Fruit fly (Drosophila melanogaster) whole organism, embryonic: Measurements from ENCODE around the gene Tsp96F.
A peak's percentile ranks its signal among the peaks of the same experiment; 100 is the strongest.

Source experiments
- Antp ChIP-seq: fragments of 200-800 bp; sonication (Bioruptor generic); optimal IDR thresholded peaks from 3 replicates; lab custom pipeline; 2016; ENCODE audit warnings: missing biosample characterization, missing genetic modification characterization
- Asciz ChIP-seq: fragments of 200-800 bp; sonication (Bioruptor generic); optimal IDR thresholded peaks from 2 replicates; lab custom pipeline; 2017; ENCODE audit warnings: missing biosample characterization, mild to moderate bottlenecking, missing genetic modification characterization, missing genetic modification reagents
- Awh ChIP-seq: fragments of 200-800 bp; sonication (Bioruptor generic); IDR thresholded peaks from 2 replicates; pipeline ENCODE4, ENCODE4 v1.3.6; 2022; ENCODE audit warnings: missing biosample characterization, missing genetic modification characterization
- CG10267 ChIP-seq: fragments of 200-800 bp; sonication (Bioruptor generic); optimal IDR thresholded peaks from 2 replicates; lab custom pipeline; 2018; ENCODE audit warnings: missing biosample characterization, mild to moderate bottlenecking, missing genetic modification characterization, moderate library complexity
- CG11504 ChIP-seq: fragments of 200-800 bp; sonication (Bioruptor generic); optimal IDR thresholded peaks from 3 replicates; lab custom pipeline; 2019; ENCODE audit warnings: missing biosample characterization, mild to moderate bottlenecking, missing genetic modification characterization, moderate library complexity
- CG11695 ChIP-seq: fragments of 200-800 bp; sonication (Bioruptor generic); IDR thresholded peaks from 3 replicates; pipeline ENCODE4 v1.3.6; 2022; ENCODE audit warnings: missing biosample characterization, missing genetic modification characterization
- CG11696 ChIP-seq: fragments of 200-800 bp; sonication (Bioruptor generic); IDR thresholded peaks from 2 replicates; pipeline ENCODE4 v1.3.6; 2022; ENCODE audit warnings: missing biosample characterization, missing genetic modification characterization
- CG12769 ChIP-seq: fragments of 200-800 bp; sonication (Bioruptor generic); optimal IDR thresholded peaks from 2 replicates; lab custom pipeline; 2019; ENCODE audit warnings: missing biosample characterization, mild to moderate bottlenecking, missing genetic modification characterization, moderate library complexity
- CG14710 ChIP-seq: fragments of 200-800 bp; sonication (Bioruptor generic); optimal IDR thresholded peaks from 3 replicates; lab custom pipeline; 2019; ENCODE audit warnings: missing biosample characterization, mild to moderate bottlenecking, missing genetic modification characterization, moderate library complexity
- CG15601 ChIP-seq: fragments of 200-800 bp; sonication (Bioruptor generic); optimal IDR thresholded peaks from 3 replicates; lab custom pipeline; 2019; ENCODE audit warnings: missing biosample characterization, mild to moderate bottlenecking, missing genetic modification characterization, moderate library complexity
- CG2199 ChIP-seq: fragments of 200-800 bp; sonication (Bioruptor generic); IDR thresholded peaks from 3 replicates; pipeline ENCODE4 v1.3.6; 2022; ENCODE audit warnings: missing biosample characterization, missing genetic modification characterization
- CG2202 ChIP-seq: fragments of 200-800 bp; sonication (Bioruptor generic); optimal IDR thresholded peaks from 2 replicates; lab custom pipeline; 2018; ENCODE audit warnings: missing biosample characterization, mild to moderate bottlenecking, missing genetic modification characterization
- CG30020 ChIP-seq: fragments of 200-800 bp; optimal IDR thresholded peaks from 2 replicates; lab custom pipeline; 2019; ENCODE audit warnings: missing biosample characterization, mild to moderate bottlenecking, missing genetic modification characterization, moderate library complexity
- CG31224 ChIP-seq: fragments of 200-800 bp; sonication (Bioruptor generic); IDR thresholded peaks from 2 replicates; pipeline ENCODE4 v1.3.6; 2022; ENCODE audit warnings: missing biosample characterization, missing genetic modification characterization
- CG32767 ChIP-seq: fragments of 200-800 bp; sonication (Bioruptor generic); IDR thresholded peaks from 2 replicates; pipeline ENCODE4 v1.3.6; 2022; ENCODE audit warnings: missing biosample characterization, missing genetic modification characterization
- CG33213 ChIP-seq: fragments of 200-800 bp; sonication (Bioruptor generic); optimal IDR thresholded peaks from 3 replicates; lab custom pipeline; 2016; ENCODE audit warnings: missing biosample characterization, missing genetic modification characterization
- CG4424 ChIP-seq: fragments of 200-800 bp; sonication (Bioruptor generic); optimal IDR thresholded peaks from 3 replicates; lab custom pipeline; 2016; ENCODE audit warnings: missing biosample characterization, missing genetic modification characterization
- CG6175 ChIP-seq: fragments of 200-800 bp; sonication (Bioruptor generic); IDR thresholded peaks from 3 replicates; pipeline ENCODE4 v1.3.6; 2022; ENCODE audit warnings: missing biosample characterization, missing genetic modification characterization
- CG8290 ChIP-seq, 3 experiments: fragments of 200-800 bp; sonication (Bioruptor generic); optimal IDR thresholded peaks; 2 replicates each; lab custom pipeline; 2016 to 2019; ENCODE audit warnings: missing biosample characterization in 3 of 3, missing genetic modification characterization in 3 of 3, mild to moderate bottlenecking in 2 of 3, moderate library complexity in 1 of 3
- CG8478 ChIP-seq: fragments of >200 bp; optimal IDR thresholded peaks from 2 replicates; lab custom pipeline; 2018
- CG9797 ChIP-seq: fragments of 200-800 bp; sonication (Bioruptor generic); optimal IDR thresholded peaks from 3 replicates; lab custom pipeline; 2018; ENCODE audit warnings: missing biosample characterization, mild to moderate bottlenecking, missing genetic modification characterization
- CG9817 ChIP-seq: fragments of 200-800 bp; sonication (Bioruptor generic); optimal IDR thresholded peaks from 2 replicates; lab custom pipeline; 2018; ENCODE audit warnings: missing biosample characterization, mild to moderate bottlenecking, missing genetic modification characterization, moderate library complexity
- CG9876 ChIP-seq: fragments of 200-800 bp; sonication (Bioruptor generic); optimal IDR thresholded peaks from 2 replicates; lab custom pipeline; 2016; ENCODE audit warnings: missing biosample characterization, missing genetic modification characterization
- Dek ChIP-seq: fragments of 200-800 bp; sonication (Bioruptor generic); optimal IDR thresholded peaks from 3 replicates; lab custom pipeline; 2019; ENCODE audit warnings: missing biosample characterization, mild to moderate bottlenecking, missing genetic modification characterization, moderate library complexity
- H15 ChIP-seq: fragments of 200-800 bp; sonication (Bioruptor generic); IDR thresholded peaks from 3 replicates; pipeline ENCODE4 v1.3.6; 2022; ENCODE audit warnings: missing biosample characterization, missing genetic modification characterization
- HHEX ChIP-seq: fragments of 200-800 bp; sonication (Bioruptor generic); optimal IDR thresholded peaks from 3 replicates; lab custom pipeline; 2017; ENCODE audit warnings: missing biosample characterization, mild to moderate bottlenecking, missing genetic modification characterization, missing genetic modification reagents
- MESR4 ChIP-seq: fragments of 200-800 bp; sonication (Bioruptor generic); optimal IDR thresholded peaks from 2 replicates; lab custom pipeline; 2018; ENCODE audit warnings: missing biosample characterization, mild to moderate bottlenecking, missing genetic modification characterization, moderate library complexity
- NC2α ChIP-seq: fragments of 200-800 bp; sonication (Bioruptor generic); optimal IDR thresholded peaks from 2 replicates; lab custom pipeline; 2016; ENCODE audit warnings: missing biosample characterization, missing genetic modification characterization
- PHDP ChIP-seq: fragments of 200-800 bp; sonication (Bioruptor generic); optimal IDR thresholded peaks from 3 replicates; lab custom pipeline; 2018; ENCODE audit warnings: missing biosample characterization, mild to moderate bottlenecking, missing genetic modification characterization, moderate library complexity
- Ptx1 ChIP-seq: fragments of 200-800 bp; sonication (Bioruptor generic); IDR thresholded peaks from 2 replicates; pipeline ENCODE4 v1.3.6; 2022; ENCODE audit warnings: missing biosample characterization, missing genetic modification characterization
- Trl ChIP-seq, 3 experiments: fragments of >200 bp in 2 of 3; fragments of 200-800 bp in 1 of 3; sonication (Bioruptor generic) in 1 of 3; optimal IDR thresholded peaks; 2 replicates in 1 of 3; 3 replicates in 2 of 3; lab custom pipeline; 2016 to 2017; ENCODE audit warnings: missing biosample characterization in 1 of 3, missing genetic modification characterization in 1 of 3
- bsh ChIP-seq, 2 experiments: fragments of 200-800 bp; sonication (Bioruptor generic); optimal IDR thresholded peaks; 2 replicates each; lab custom pipeline; 2017 to 2018; ENCODE audit warnings: mild to moderate bottlenecking in 2 of 2, missing biosample characterization in 2 of 2, missing genetic modification characterization in 2 of 2, moderate library complexity in 1 of 2
- cg ChIP-seq: fragments of 200-800 bp; sonication (Bioruptor generic); optimal IDR thresholded peaks from 3 replicates; lab custom pipeline; 2019; ENCODE audit warnings: missing biosample characterization, mild to moderate bottlenecking, missing genetic modification characterization, moderate library complexity
- chinmo ChIP-seq: fragments of 200-800 bp; sonication (Bioruptor generic); IDR thresholded peaks from 4 replicates; pipeline ENCODE4 v1.3.6; 2022; ENCODE audit warnings: missing biosample characterization, missing genetic modification characterization; ENCODE audit not compliant: partially characterized antibody
- crol ChIP-seq: fragments of 200-800 bp; sonication (Bioruptor generic); IDR thresholded peaks from 2 replicates; pipeline ENCODE4 v1.3.6; 2022; ENCODE audit warnings: missing biosample characterization, missing genetic modification characterization
- dan ChIP-seq: fragments of 200-800 bp; sonication (Bioruptor generic); IDR thresholded peaks from 2 replicates; pipeline ENCODE4 v1.3.6; 2022; ENCODE audit warnings: missing biosample characterization, missing genetic modification characterization
- hbn ChIP-seq: fragments of 200-800 bp; sonication (Bioruptor generic); IDR thresholded peaks from 2 replicates; pipeline ENCODE4 v1.3.6; 2022; ENCODE audit warnings: missing biosample characterization, missing genetic modification characterization; ENCODE audit not compliant: partially characterized antibody
- hkb ChIP-seq, 2 experiments: fragments of 200-800 bp in 1 of 2; fragments of >200 bp in 1 of 2; sonication (Bioruptor generic) in 1 of 2; IDR thresholded peaks in 1 of 2; optimal IDR thresholded peaks in 1 of 2; 2 replicates each; pipeline versions ENCODE4 v1.3.6 to Lab custom; 2017 to 2022; ENCODE audit warnings: missing biosample characterization in 1 of 2, missing genetic modification characterization in 1 of 2
- nom ChIP-seq: fragments of 200-800 bp; sonication (Bioruptor generic); optimal IDR thresholded peaks from 2 replicates; lab custom pipeline; 2017; ENCODE audit warnings: missing biosample characterization, missing genetic modification characterization, mild to moderate bottlenecking, moderate library complexity, missing genetic modification reagents
- pan ChIP-seq, 4 experiments: fragments of >200 bp in 3 of 4; fragments of 200-800 bp in 1 of 4; sonication (Bioruptor generic) in 1 of 4; optimal IDR thresholded peaks in 3 of 4; IDR thresholded peaks in 1 of 4; 2 replicates each; pipeline versions ENCODE4 v1.3.6 to Lab custom; 2017 to 2022; ENCODE audit warnings: missing biosample characterization in 2 of 4, missing genetic modification characterization in 2 of 4, mixed read lengths in 1 of 4
- run ChIP-seq: fragments of 200-800 bp; sonication (Bioruptor generic); optimal IDR thresholded peaks from 3 replicates; lab custom pipeline; 2018; ENCODE audit warnings: missing biosample characterization, mild to moderate bottlenecking, missing genetic modification characterization
- slou ChIP-seq: fragments of 200-800 bp; sonication (Bioruptor generic); optimal IDR thresholded peaks from 3 replicates; lab custom pipeline; 2016; ENCODE audit warnings: missing biosample characterization, missing genetic modification characterization
- stwl ChIP-seq: fragments of 200-800 bp; sonication (Bioruptor generic); optimal IDR thresholded peaks from 3 replicates; lab custom pipeline; 2018; ENCODE audit warnings: missing biosample characterization, mild to moderate bottlenecking, missing genetic modification characterization, moderate library complexity
- tna ChIP-seq: fragments of 200-800 bp; sonication (Bioruptor generic); IDR thresholded peaks from 2 replicates; pipeline ENCODE4 v1.3.6; 2022; ENCODE audit warnings: missing biosample characterization, missing genetic modification characterization; ENCODE audit not compliant: partially characterized antibody

Tsp96F gene

dm6 chr3R:25881915-25882314 is 688 bp upstream of the Tsp96F start, which contains the start of gene SppL (continued):
- TF ChIP-seq hkb (optimal IDR thresholded peaks at IDR 0.05; lab: Kevin White, UChicago) (no peak), hkb (GFP tag; IDR thresholded peaks at IDR 0.05; lab: Robert Waterston, UW) (0 out of 2 replicates have a peak, but pooled peaks have one; percentile 9), stwl (tag; lab: Kevin White, UChicago) (peak; percentile 67), tna (GFP tag; lab: Robert Waterston, UW) (peak; percentile 12; the same call in 1 of the 2 replicates), CG9876 (GFP tag; lab: Kevin White, UChicago) (no peak), CG9817 (tag; lab: Kevin White, UChicago) (no peak), CG9797 (GFP tag; lab: Kevin White, UChicago) (no peak), cg (GFP tag; lab: Kevin White, UChicago) (peak; percentile 41), NC2α (GFP tag; lab: Kevin White, UChicago) (no peak), CG33213 (GFP tag; lab: Kevin White, UChicago) (no peak), CG8478 (lab: Kevin White, UChicago) (no peak), chinmo (GFP tag; lab: Robert Waterston, UW) (peak; percentile 63; the same call in 1 of the 4 replicates), CG12769 (tag; lab: Kevin White, UChicago) (peak; percentile 3), CG30020 (peak; percentile 22), Awh (GFP tag; lab: Robert Waterston, UW) (no peak), MESR4 (GFP tag; lab: Kevin White, UChicago) (peak; percentile 79), CG32767 (GFP tag; lab: Robert Waterston, UW) (0 out of 2 replicates have a peak, but pooled peaks have one; percentile 29), CG6175 (GFP tag; lab: Robert Waterston, UW) (no peak), hbn (GFP tag; lab: Robert Waterston, UW) (no peak), CG2202 (tag; lab: Kevin White, UChicago) (peak; percentile 11), dan (no peak), crol (no peak)

- TF ChIP-seq Trl (optimal IDR thresholded peaks at IDR 0.05; lab: Kevin White, UChicago) (peak; percentile 43 to 54), Trl (GFP tag; optimal IDR thresholded peaks at IDR 0.05; lab: Kevin White, UChicago) (no peak), CG11696 (GFP tag; lab: Robert Waterston, UW) (0 out of 2 replicates have a peak, but pooled peaks have one; percentile 29), pan (optimal IDR thresholded peaks at IDR 0.05; lab: Kevin White, UChicago) (no peak), pan (GFP tag; optimal IDR thresholded peaks at IDR 0.05 in 1 of 2, IDR thresholded peaks at IDR 0.05 in 1 of 2) (no peak), CG11695 (GFP tag; lab: Robert Waterston, UW) (0 out of 3 replicates have a peak, but pooled peaks have one; percentile 41), CG14710 (tag; lab: Kevin White, UChicago) (peak; percentile 64), CG31224 (GFP tag; lab: Robert Waterston, UW) (no peak), run (tag; lab: Kevin White, UChicago) (no peak), PHDP (tag; lab: Kevin White, UChicago) (peak; percentile 49), CG10267 (tag; lab: Kevin White, UChicago) (peak; percentile 57), CG8290 (GFP tag; optimal IDR thresholded peaks at IDR 0.05; lab: Kevin White, UChicago) (no peak), CG8290 (tag; optimal IDR thresholded peaks at IDR 0.05; lab: Kevin White, UChicago) (peak in 1 of 2 experiments; percentile 27), nom (no peak), CG4424 (peak; percentile 41), CG11504 (tag; lab: Kevin White, UChicago) (peak; percentile 70), bsh (GFP tag; optimal IDR thresholded peaks at IDR 0.05; lab: Kevin White, UChicago) (peak in 1 of 2 experiments; percentile 64), CG2199 (peak; percentile 12; the same call in 1 of the 3 replicates), Asciz (GFP tag; lab: Kevin White, UChicago) (peak; percentile 37), H15 (GFP tag; lab: Robert Waterston, UW) (peak; percentile 37; the same call in 1 of the 3 replicates), CG12769 (tag; lab: Kevin White, UChicago) (peak; percentile 48), Antp (no peak), hkb (optimal IDR thresholded peaks at IDR 0.05; lab: Kevin White, UChicago) (no peak), hkb (GFP tag; IDR thresholded peaks at IDR 0.05; lab: Robert Waterston, UW) (no peak), slou (GFP tag; lab: Kevin White, UChicago) (no peak), HHEX (GFP tag; lab: Kevin White, UChicago) (peak; percentile 21), CG15601 (tag; lab: Kevin White, UChicago) (peak; percentile 63), Dek (tag; lab: Kevin White, UChicago) (peak; percentile 23), Ptx1 (GFP tag; lab: Robert Waterston, UW) (0 out of 2 replicates have a peak, but pooled peaks have one; percentile 29)
These were observed 843 bp downstream of the Tsp96F start for dm6 chr3R:25880198-25880970.
